Fruit fly (Drosophila melanogaster): ENCODE results near the gene mrt.

The mrt gene

DNA sequence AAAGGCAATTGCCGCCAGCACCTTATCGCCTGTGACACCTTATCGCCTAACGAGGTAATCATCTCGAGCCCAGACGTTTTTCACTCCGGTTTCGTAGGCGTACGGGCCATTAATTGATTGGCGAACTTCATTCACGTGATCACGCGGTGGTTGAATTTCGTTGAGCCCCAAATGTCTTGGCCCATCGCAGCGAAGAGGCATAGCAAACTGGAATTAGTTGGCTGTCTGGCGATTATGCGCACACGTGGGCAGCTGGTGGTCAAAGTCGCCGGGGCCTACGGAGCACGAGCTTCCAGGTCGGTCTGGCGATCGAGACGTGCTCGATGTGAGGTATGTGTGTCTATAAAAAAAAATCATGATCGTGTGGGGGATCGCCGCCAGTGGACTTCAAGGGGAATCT is 10.6 kb upstream of the mrt start:
- TF ChIP-seq exex (tag; optimal IDR thresholded peaks at IDR 0.05): peak; percentile 70
- no peak for TF ChIP-seq Oli (tag; optimal IDR thresholded peaks at IDR 0.05)
- TF ChIP-seq CG14014 (GFP tag; IDR thresholded peaks at IDR 0.05): no peak
- TF ChIP-seq CG7987 (GFP tag; optimal IDR thresholded peaks at IDR 0.05): peak; percentile 100
- peak; percentile 56; the same call in 1 of the 3 replicates for TF ChIP-seq sr (GFP tag; IDR thresholded peaks at IDR 0.05)
- no peak for TF ChIP-seq CG6683 (GFP tag; optimal IDR thresholded peaks at IDR 0.05)
- no peak for TF ChIP-seq HHEX (GFP tag; optimal IDR thresholded peaks at IDR 0.05)
- peak; percentile 6 for TF ChIP-seq mirr (GFP tag; optimal IDR thresholded peaks at IDR 0.05)
- TF ChIP-seq Med (GFP tag): peak; percentile 66
- TF ChIP-seq CG13894 (tag; optimal IDR thresholded peaks at IDR 0.05): peak; percentile 18
- TF ChIP-seq CG8478 (optimal IDR thresholded peaks at IDR 0.05): peak; percentile 36
- TF ChIP-seq Six4 (GFP tag; optimal IDR thresholded peaks at IDR 0.05): no peak
- TF ChIP-seq sug (tag; optimal IDR thresholded peaks at IDR 0.05): peak; percentile 91
- no peak for TF ChIP-seq CG7271 (tag; optimal IDR thresholded peaks at IDR 0.05)
- TF ChIP-seq B-H2 (GFP tag; optimal IDR thresholded peaks at IDR 0.05): no peak
- peak; percentile 100 for TF ChIP-seq cwo (GFP tag; optimal IDR thresholded peaks at IDR 0.05)
- no peak for TF ChIP-seq zen (tag; optimal IDR thresholded peaks at IDR 0.05)
- peak; percentile 31 for TF ChIP-seq abd-A (tag; optimal IDR thresholded peaks at IDR 0.05)
- no peak for TF ChIP-seq hb (GFP tag; IDR thresholded peaks at IDR 0.05; ENCODE audit: partially characterized antibody)
- no peak for TF ChIP-seq CG10274 (GFP tag; optimal IDR thresholded peaks at IDR 0.05)
- no peak for TF ChIP-seq ac (GFP tag; optimal IDR thresholded peaks at IDR 0.05)
- no peak for TF ChIP-seq CG3726 (GFP tag; IDR thresholded peaks at IDR 0.05)
- TF ChIP-seq CG11085 (GFP tag; IDR thresholded peaks at IDR 0.05): no peak
- TF ChIP-seq CG12769 (tag; optimal IDR thresholded peaks at IDR 0.05): peak; percentile 83
- peak; percentile 78 for TF ChIP-seq sd (tag; optimal IDR thresholded peaks at IDR 0.05)

DNA sequence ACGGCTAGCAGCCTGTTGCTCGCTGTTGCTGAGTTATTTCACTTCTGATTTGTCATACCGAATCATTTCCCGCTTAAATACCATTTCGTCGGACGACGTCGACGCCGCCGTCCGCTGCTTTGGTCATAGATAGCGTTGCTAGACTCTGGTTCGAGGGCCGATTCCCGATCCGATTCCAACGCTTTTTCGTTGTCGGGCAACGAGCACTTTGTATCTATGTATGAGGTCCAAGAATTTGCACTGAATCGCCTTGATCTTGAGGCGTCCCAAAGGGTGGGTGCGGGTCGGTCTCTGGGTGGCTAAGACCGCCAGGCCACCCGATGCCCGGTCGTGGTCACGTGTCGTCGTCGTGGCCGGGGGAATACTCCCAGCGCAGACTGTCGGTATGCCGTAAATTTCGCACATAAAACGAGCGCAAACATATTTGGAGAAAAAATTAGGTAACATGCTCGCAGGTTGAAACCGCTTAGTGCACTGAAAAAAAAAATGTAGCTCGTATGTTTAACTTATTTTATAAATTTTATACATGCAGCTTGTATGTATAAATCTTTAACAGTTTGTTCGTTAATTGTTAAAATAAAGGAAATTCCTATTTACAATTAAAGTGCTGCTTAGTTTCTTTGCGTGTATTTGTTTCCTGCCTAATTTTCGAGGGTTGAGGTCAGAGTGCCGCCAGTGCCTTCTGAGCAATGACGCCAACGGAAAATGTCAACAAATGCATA is 9.9 kb upstream of the mrt start, which contains the start of gene CG3348:
TSS of gene CG3348 (minus strand) at position 51 of the 722 bp plus-strand sequence.
- TF ChIP-seq Ssrp (tag; optimal IDR thresholded peaks at IDR 0.05): peak; percentile 47
- TF ChIP-seq CG6683 (GFP tag; optimal IDR thresholded peaks at IDR 0.05): no peak
- peak; percentile 4 for TF ChIP-seq CG5180 (GFP tag; optimal IDR thresholded peaks at IDR 0.05)
- TF ChIP-seq Ravus (GFP tag; IDR thresholded peaks at IDR 0.05): peak; percentile 50
- peak; percentile 39 for TF ChIP-seq CG10654 (GFP tag; optimal IDR thresholded peaks at IDR 0.05)
- no peak for TF ChIP-seq sna (GFP tag; IDR thresholded peaks at IDR 0.05; ENCODE audit: partially characterized antibody)
- peak; percentile 24; the same call in 1 of the 2 replicates for TF ChIP-seq Rx (GFP tag; IDR thresholded peaks at IDR 0.05)
- peak; percentile 4 for TF ChIP-seq Antp (GFP tag; optimal IDR thresholded peaks at IDR 0.05)
- peak; percentile 76 for TF ChIP-seq CG3847 (GFP tag; IDR thresholded peaks at IDR 0.05)
- no peak for TF ChIP-seq CG3726 (GFP tag; IDR thresholded peaks at IDR 0.05)
- peak; percentile 48; the same call in 1 of the 2 replicates for TF ChIP-seq CG8765 (GFP tag; IDR thresholded peaks at IDR 0.05)
- TF ChIP-seq bigmax (GFP tag; optimal IDR thresholded peaks at IDR 0.05): no peak
- TF ChIP-seq nau (GFP tag; optimal IDR thresholded peaks at IDR 0.05): peak; percentile 35
- TF ChIP-seq Dip2 (GFP tag; IDR thresholded peaks at IDR 0.05): no peak
- peak; percentile 86 for TF ChIP-seq cwo (GFP tag; optimal IDR thresholded peaks at IDR 0.05)
- TF ChIP-seq BEAF-32 (GFP tag; optimal IDR thresholded peaks at IDR 0.05): no peak
- TF ChIP-seq gfzf (GFP tag; optimal IDR thresholded peaks at IDR 0.05): no peak
- no peak for TF ChIP-seq CG4707 (GFP tag; optimal IDR thresholded peaks at IDR 0.05)
- TF ChIP-seq Chrac-16 (GFP tag; optimal IDR thresholded peaks at IDR 0.05): peak; percentile 56
- peak; percentile 92 for TF ChIP-seq slbo (GFP tag; IDR thresholded peaks at IDR 0.05)
- TF ChIP-seq maf-S (GFP tag; optimal IDR thresholded peaks at IDR 0.05): no peak
- TF ChIP-seq Atf6 (GFP tag; IDR thresholded peaks at IDR 0.05): peak; percentile 81
- TF ChIP-seq CG10959 (GFP tag; IDR thresholded peaks at IDR 0.05): no peak
- peak; percentile 12 for TF ChIP-seq CG10543 (GFP tag; optimal IDR thresholded peaks at IDR 0.05)
- no peak for TF ChIP-seq kni (GFP tag; optimal IDR thresholded peaks at IDR 0.05)
- no peak for TF ChIP-seq jing (GFP tag; optimal IDR thresholded peaks at IDR 0.05)
- TF ChIP-seq Nf-YA (GFP tag; IDR thresholded peaks at IDR 0.05): peak; percentile 42; the same call in 1 of the 2 replicates
